Worm (Caenorhabditis elegans) whole organism, L4 larva: ENCODE data around the gene prmn-1.

ENCODE experiments used
- D1046.2 ChIP-seq: fragments of 200-800 bp; sonication (Bioruptor generic); IDR thresholded peaks from 2 replicates; pipeline ENCODE4 v1.3.6; 2022; ENCODE audit warnings: missing genetic modification characterization, missing compliant biosample characterization
- F49E8.2 ChIP-seq: sonication (generic microtip); optimal IDR thresholded peaks from 2 replicates; lab custom pipeline; 2016; ENCODE audit warnings: missing compliant biosample characterization, mild to moderate bottlenecking, missing genetic modification characterization, borderline replicate concordance
- Y48G9A.11 ChIP-seq: fragments of 200-800 bp; sonication (Bioruptor generic); IDR thresholded peaks from 2 replicates; pipeline ENCODE4 v1.3.6; 2022; ENCODE audit warnings: missing genetic modification reagents, missing genetic modification characterization, missing compliant biosample characterization
- aha-1 ChIP-seq: fragments of 150-350 bp; peaks from one replicate; lab custom pipeline; 2014; ENCODE audit warnings: missing biosample characterization, missing genetic modification characterization
- arid-1 ChIP-seq: fragments of 200-800 bp; sonication (Bioruptor generic); conservative IDR thresholded peaks from 2 replicates; pipeline ENCODE4 v1.3.6; 2022; ENCODE audit warnings: missing genetic modification reagents, missing genetic modification characterization, missing compliant biosample characterization
- ceh-20 ChIP-seq: fragments of 200-800 bp; sonication (Bioruptor generic); IDR thresholded peaks from 2 replicates; pipeline ENCODE4 v1.3.6; 2022; ENCODE audit warnings: missing genetic modification reagents, missing genetic modification characterization, missing compliant biosample characterization
- daf-16 ChIP-seq, 3 experiments: sonication (generic microtip); optimal IDR thresholded peaks; 2 replicates each; lab custom pipeline; 2016 to 2017; ENCODE audit warnings: missing genetic modification characterization in 3 of 3, missing genetic modification reagents in 3 of 3, mild to moderate bottlenecking in 2 of 3, missing compliant biosample characterization in 2 of 3, missing biosample characterization in 1 of 3, moderate library complexity in 1 of 3
- dmd-6 ChIP-seq: fragments of 200-800 bp; sonication (Bioruptor generic); IDR thresholded peaks from 2 replicates; pipeline ENCODE4 v1.3.6; 2022; ENCODE audit warnings: missing genetic modification reagents, missing genetic modification characterization, missing compliant biosample characterization
- dve-1 ChIP-seq: sonication (generic microtip); optimal IDR thresholded peaks from 2 replicates; lab custom pipeline; 2017; ENCODE audit warnings: antibody characterized with exemption, mild to moderate bottlenecking, missing genetic modification characterization, missing compliant biosample characterization; ENCODE audit not compliant: insufficient read depth
- hif-1 ChIP-seq, 2 experiments: sonication (generic microtip); optimal IDR thresholded peaks; 2 replicates each; lab custom pipeline; 2016 to 2017; ENCODE audit warnings: missing compliant biosample characterization in 2 of 2, missing genetic modification characterization in 2 of 2, missing genetic modification reagents in 2 of 2, missing genotype in 2 of 2, mild to moderate bottlenecking in 1 of 2
- hlh-11 ChIP-seq: fragments of 200-800 bp; sonication (Bioruptor generic); optimal IDR thresholded peaks from 2 replicates; lab custom pipeline; 2018; ENCODE audit warnings: mild to moderate bottlenecking, missing genetic modification characterization, missing compliant biosample characterization
- hlh-30 ChIP-seq: sonication (generic microtip); optimal IDR thresholded peaks from 2 replicates; lab custom pipeline; 2017; ENCODE audit warnings: antibody characterized with exemption, mild to moderate bottlenecking, missing genetic modification characterization, missing compliant biosample characterization; ENCODE audit not compliant: insufficient read depth
- lin-13 ChIP-seq: fragments of 150-350 bp; optimal IDR thresholded peaks from 2 replicates; lab custom pipeline; 2014; ENCODE audit warnings: missing biosample characterization, missing genetic modification reagents, missing genetic modification characterization
- lin-38 ChIP-seq: fragments of 200-800 bp; sonication (Bioruptor generic); IDR thresholded peaks from 2 replicates; pipeline ENCODE4 v1.3.6; 2022; ENCODE audit warnings: missing genetic modification reagents, missing genetic modification characterization, missing compliant biosample characterization
- lin-39 ChIP-seq: fragments of 150-350 bp; optimal IDR thresholded peaks from 2 replicates; lab custom pipeline; 2014; ENCODE audit warnings: missing biosample characterization, missing genetic modification reagents, missing genetic modification characterization
- lsy-2 ChIP-seq, 2 experiments: fragments of 150-350 bp in 1 of 2; sonication (generic microtip) in 1 of 2; optimal IDR thresholded peaks; 2 replicates each; lab custom pipeline; 2014 to 2017; ENCODE audit warnings: missing biosample characterization in 2 of 2, missing genetic modification characterization in 2 of 2
- mdl-1 ChIP-seq, 2 experiments: fragments of 150-350 bp in 1 of 2; sonication (generic microtip) in 1 of 2; optimal IDR thresholded peaks; 2 replicates each; lab custom pipeline; 2014 to 2017; ENCODE audit warnings: missing biosample characterization in 2 of 2, missing genetic modification characterization in 2 of 2
- mdt-29 ChIP-seq: fragments of 200-800 bp; sonication (Bioruptor generic); IDR thresholded peaks from 2 replicates; pipeline ENCODE4 v1.3.6; 2022; ENCODE audit warnings: missing genetic modification reagents, missing genetic modification characterization, missing compliant biosample characterization
- mxl-3 ChIP-seq: fragments of 200-800 bp; sonication (Bioruptor generic); optimal IDR thresholded peaks from 2 replicates; lab custom pipeline; 2018; ENCODE audit warnings: mild to moderate bottlenecking, missing genetic modification characterization, missing compliant biosample characterization
- nhr-102 ChIP-seq: sonication (generic microtip); optimal IDR thresholded peaks from 2 replicates; lab custom pipeline; 2016; ENCODE audit warnings: mild to moderate bottlenecking, missing genetic modification characterization, moderate library complexity, missing compliant biosample characterization
- nhr-11 ChIP-seq: fragments of 150-350 bp; optimal IDR thresholded peaks from 2 replicates; lab custom pipeline; 2014; ENCODE audit warnings: missing biosample characterization, missing genetic modification characterization
- nhr-111 ChIP-seq: fragments of 200-800 bp; sonication (Bioruptor generic); optimal IDR thresholded peaks from 2 replicates; lab custom pipeline; 2018; ENCODE audit warnings: mild to moderate bottlenecking, missing genetic modification characterization, missing compliant biosample characterization
- nhr-28 ChIP-seq: fragments of 150-350 bp; optimal IDR thresholded peaks from 2 replicates; lab custom pipeline; 2014; ENCODE audit warnings: missing biosample characterization, missing genetic modification characterization
- nhr-48 ChIP-seq: sonication (generic microtip); optimal IDR thresholded peaks from 2 replicates; lab custom pipeline; 2016; ENCODE audit warnings: mild to moderate bottlenecking, missing genetic modification characterization, missing compliant biosample characterization
- nhr-77 ChIP-seq: fragments of 150-350 bp; optimal IDR thresholded peaks from 2 replicates; lab custom pipeline; 2014; ENCODE audit warnings: missing biosample characterization, missing genetic modification characterization
- pha-4 ChIP-seq, 2 experiments: fragments of 150-350 bp in 1 of 2; fragments of 200-800 bp in 1 of 2; sonication (Bioruptor generic) in 1 of 2; IDR thresholded peaks in 1 of 2; optimal IDR thresholded peaks in 1 of 2; 2 replicates each; pipeline versions ENCODE4 v1.3.6 to Lab custom; 2014 to 2022; ENCODE audit warnings: missing genetic modification characterization in 2 of 2, missing genetic modification reagents in 2 of 2, missing biosample characterization in 1 of 2, missing compliant biosample characterization in 1 of 2
- sdz-12 ChIP-seq: fragments of 200-800 bp; sonication (Bioruptor generic); optimal IDR thresholded peaks from 2 replicates; lab custom pipeline; 2018; ENCODE audit warnings: mild to moderate bottlenecking, missing genetic modification characterization, missing compliant biosample characterization
- spr-1 ChIP-seq: sonication (generic microtip); optimal IDR thresholded peaks from 2 replicates; lab custom pipeline; 2016; ENCODE audit warnings: mild to moderate bottlenecking, missing genetic modification characterization, missing compliant biosample characterization
- tra-1 ChIP-seq: fragments of 200-800 bp; sonication (Bioruptor generic); IDR thresholded peaks from 2 replicates; pipeline ENCODE4 v1.3.6; 2022; ENCODE audit warnings: missing genetic modification reagents, missing genetic modification characterization, missing compliant biosample characterization
- unc-62 ChIP-seq, 3 experiments: fragments of 150-350 bp in 1 of 3; sonication (generic microtip); optimal IDR thresholded peaks in 2 of 3; peaks in 1 of 3; 1 replicate in 1 of 3; 2 replicates in 2 of 3; lab custom pipeline; 2014 to 2017; ENCODE audit warnings: missing biosample characterization in 3 of 3, missing genetic modification characterization in 3 of 3, missing genetic modification reagents in 3 of 3, missing genotype in 1 of 3
- vab-7 ChIP-seq: fragments of 200-800 bp; sonication (Bioruptor generic); IDR thresholded peaks from 2 replicates; pipeline ENCODE4 v1.3.6; 2022; ENCODE audit warnings: missing genetic modification reagents, missing genetic modification characterization, missing compliant biosample characterization
- zag-1 ChIP-seq: fragments of 150-350 bp; optimal IDR thresholded peaks from 2 replicates; lab custom pipeline; 2014; ENCODE audit warnings: missing biosample characterization, missing genetic modification characterization
- zfp-2 ChIP-seq: sonication (generic microtip); optimal IDR thresholded peaks from 2 replicates; lab custom pipeline; 2016; ENCODE audit warnings: mild to moderate bottlenecking, missing genetic modification characterization, missing compliant biosample characterization
- zip-2 ChIP-seq: fragments of 150-350 bp; optimal IDR thresholded peaks from 2 replicates; lab custom pipeline; 2014; ENCODE audit warnings: missing biosample characterization, missing genetic modification characterization
- ztf-11 ChIP-seq: fragments of 150-350 bp; optimal IDR thresholded peaks from 2 replicates; lab custom pipeline; 2014; ENCODE audit warnings: missing biosample characterization, missing genetic modification characterization

Gene prmn-1

ce11 chrX:11407682-11408335, 22.9 kb downstream of the prmn-1 start, which contains the start of gene F08B12.4 (continued):
- no peak for TF ChIP-seq pha-4 (GFP tag; IDR thresholded peaks at IDR 0.05; lab: Robert Waterston, UW)
- no peak for TF ChIP-seq pha-4 (tag; optimal IDR thresholded peaks at IDR 0.05; lab: Kevin White, UChicago)

ce11 chrX:11409457-11409856, 24.6 kb downstream of the prmn-1 start:
- TF ChIP-seq hlh-30 (tag; lab: Kevin White, UChicago) (peak; percentile 75), ceh-20 (GFP tag; lab: Robert Waterston, UW) (peak; percentile 41; the same call in 1 of the 2 replicates), daf-16 (GFP tag; optimal IDR thresholded peaks at IDR 0.05; lab: Kevin White, UChicago) (peak in 1 of 2 experiments; percentile 87), daf-16 (tag; optimal IDR thresholded peaks at IDR 0.05; lab: Kevin White, UChicago) (peak; percentile 64), zip-2 (tag; lab: Kevin White, UChicago) (peak; percentile 41), mdl-1 (tag; optimal IDR thresholded peaks at IDR 0.05; lab: Kevin White, UChicago) (peak in 1 of 2 experiments; percentile 12), tra-1 (peak; percentile 37; the same call in 1 of the 2 replicates), dve-1 (tag; lab: Kevin White, UChicago) (peak; percentile 84), vab-7 (GFP tag; lab: Robert Waterston, UW) (no peak), unc-62 (GFP tag; optimal IDR thresholded peaks at IDR 0.05 in 1 of 2; lab: Kevin White, UChicago) (no peak), unc-62 (tag; optimal IDR thresholded peaks at IDR 0.05; lab: Kevin White, UChicago) (no peak), D1046.2 (GFP tag; lab: Robert Waterston, UW) (no peak), lin-39 (tag; lab: Kevin White, UChicago) (no peak), zag-1 (tag; lab: Kevin White, UChicago) (no peak), zfp-2 (no peak), lin-13 (no peak), nhr-48 (tag; lab: Kevin White, UChicago) (peak; percentile 20), mdt-29 (peak; percentile 47; the same call in 1 of the 2 replicates), arid-1 (GFP tag; lab: Robert Waterston, UW) (no peak), ztf-11 (tag; lab: Kevin White, UChicago) (no peak), hif-1 (tag; optimal IDR thresholded peaks at IDR 0.05; lab: Kevin White, UChicago) (peak in 1 of 2 experiments; percentile 42), aha-1 (tag; lab: Kevin White, UChicago) (peak; percentile 95), mxl-3 (peak; percentile 8), lin-38 (GFP tag; lab: Robert Waterston, UW) (0 out of 2 replicates have a peak, but pooled peaks have one; percentile 12), nhr-77 (tag; lab: Kevin White, UChicago) (peak; percentile 59), F49E8.2 (tag; lab: Kevin White, UChicago) (no peak), dmd-6 (peak; percentile 60), nhr-28 (tag; lab: Kevin White, UChicago) (peak; percentile 14), nhr-102 (tag; lab: Kevin White, UChicago) (peak; percentile 32), pha-4 (GFP tag; IDR thresholded peaks at IDR 0.05; lab: Robert Waterston, UW) (peak; percentile 28; the same call in 1 of the 2 replicates), pha-4 (tag; optimal IDR thresholded peaks at IDR 0.05; lab: Kevin White, UChicago) (peak; percentile 50), sdz-12 (GFP tag; lab: Kevin White, UChicago) (peak; percentile 29), spr-1 (tag; lab: Kevin White, UChicago) (no peak), hlh-11 (tag; lab: Kevin White, UChicago) (peak; percentile 85), lsy-2 (tag; optimal IDR thresholded peaks at IDR 0.05; lab: Kevin White, UChicago) (peak in 1 of 2 experiments; percentile 39), nhr-111 (GFP tag; lab: Kevin White, UChicago) (no peak), nhr-11 (peak; percentile 47)

ce11 chrX:11411675-11412074, 26.8 kb downstream of the prmn-1 start:
- TF ChIP-seq Y48G9A.11 = no peak
- TF ChIP-seq unc-62 (GFP tag; optimal IDR thresholded peaks at IDR 0.05 in 1 of 2; lab: Kevin White, UChicago) = peak in 1 of 2 experiments; percentile 24
- TF ChIP-seq unc-62 (tag; optimal IDR thresholded peaks at IDR 0.05; lab: Kevin White, UChicago) = no peak
- TF ChIP-seq aha-1 (tag; lab: Kevin White, UChicago) = peak; percentile 92
